Worm (Caenorhabditis elegans): ENCODE measurements around the gene let-92.

Gene let-92

DNA sequence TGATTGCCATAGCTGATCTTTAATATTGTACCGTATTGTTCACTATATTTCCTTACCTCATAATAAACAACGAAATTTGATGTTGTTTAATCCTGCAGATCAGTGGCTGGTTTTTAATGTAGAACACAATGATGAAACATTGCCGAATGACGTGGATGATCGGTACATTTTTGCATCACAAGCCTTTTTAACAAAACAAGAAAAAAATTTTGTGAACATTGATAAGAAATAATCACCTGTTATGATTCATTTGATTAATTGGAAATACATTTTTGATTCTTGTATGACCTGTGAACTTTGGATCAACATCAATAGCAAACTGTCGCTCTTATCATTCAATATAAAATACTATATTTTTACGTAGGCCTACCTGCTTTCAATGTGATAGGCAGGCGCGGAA is 44.6 kb downstream of the let-92 start:
- TF ChIP-seq flh-1 (GFP tag; optimal IDR thresholded peaks at IDR 0.05) = no peak
- no peak for TF ChIP-seq nhr-12 (tag; optimal IDR thresholded peaks at IDR 0.05)
- no peak for TF ChIP-seq lin-32 (GFP tag; optimal IDR thresholded peaks at IDR 0.05)
- TF ChIP-seq ceh-83 (GFP tag; optimal IDR thresholded peaks at IDR 0.05) = no peak
- TF ChIP-seq nhr-237 (tag; optimal IDR thresholded peaks at IDR 0.05) = no peak
- no peak for TF ChIP-seq mep-1 (tag; optimal IDR thresholded peaks at IDR 0.05)
- TF ChIP-seq elt-1 (tag; optimal IDR thresholded peaks at IDR 0.05; ENCODE audit: borderline replicate concordance, insufficient read depth) = no peak
- no peak for TF ChIP-seq nhr-2 (tag; optimal IDR thresholded peaks at IDR 0.05)
- TF ChIP-seq pha-4 (tag; optimal IDR thresholded peaks at IDR 0.05) = no peak
- TF ChIP-seq snpc-4 (tag; optimal IDR thresholded peaks at IDR 0.05) = no peak
- TF ChIP-seq tbx-8 (GFP tag; optimal IDR thresholded peaks at IDR 0.05) = no peak
- no peak for TF ChIP-seq ham-2 (GFP tag; optimal IDR thresholded peaks at IDR 0.05)
- TF ChIP-seq drap-1 (GFP tag; optimal IDR thresholded peaks at IDR 0.05) = no peak
- TF ChIP-seq ztf-11 (tag; optimal IDR thresholded peaks at IDR 0.05) = no peak
- no peak for TF ChIP-seq M03D4.4 (tag; optimal IDR thresholded peaks at IDR 0.05)
- no peak for TF ChIP-seq zip-8 (tag; optimal IDR thresholded peaks at IDR 0.05)

DNA sequence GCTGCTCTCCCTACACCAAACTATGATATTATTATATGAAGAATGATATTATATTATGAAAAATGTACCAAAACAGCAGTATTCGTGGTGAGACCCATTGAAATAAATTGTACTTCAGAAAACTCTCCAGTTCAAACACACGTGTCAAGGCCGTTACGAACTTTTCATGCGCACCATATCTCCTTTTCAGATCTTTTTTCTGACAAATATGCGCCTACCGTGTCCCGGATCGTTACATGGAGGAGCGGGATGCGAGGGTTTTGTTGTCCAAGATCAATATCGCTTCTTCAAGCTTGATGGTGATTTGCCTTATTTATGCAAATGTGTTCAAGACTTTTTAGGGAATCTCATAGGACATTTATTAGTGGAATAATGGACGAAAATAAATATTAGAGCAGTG is 45.4 kb downstream of the let-92 start:
- TF ChIP-seq ztf-11 (tag; optimal IDR thresholded peaks at IDR 0.05) (no peak), mls-2 (tag; optimal IDR thresholded peaks at IDR 0.05) (no peak), lin-13 (tag; optimal IDR thresholded peaks at IDR 0.05) (no peak), elt-1 (tag; optimal IDR thresholded peaks at IDR 0.05; ENCODE audit: borderline replicate concordance, insufficient read depth) (peak; percentile 5)

DNA sequence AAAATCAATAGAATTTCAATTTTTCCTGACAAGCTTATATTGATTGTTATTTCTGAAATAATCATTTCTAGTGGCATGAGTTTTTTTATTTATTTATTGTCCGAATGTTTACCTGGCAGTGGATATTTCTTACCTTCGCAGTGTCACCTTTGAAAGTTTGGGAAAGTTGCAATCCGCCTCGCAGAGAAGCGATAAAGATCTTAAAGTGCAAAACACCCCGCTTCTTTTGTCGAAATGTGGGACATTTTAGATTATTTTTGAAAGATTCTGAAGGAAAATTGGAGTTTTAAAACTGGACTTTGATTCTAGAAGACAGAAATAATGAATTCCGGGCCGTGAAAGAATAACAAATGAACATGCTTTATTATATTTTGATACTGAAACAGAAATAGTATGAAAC is 50.5 kb downstream of the let-92 start:
- TF ChIP-seq cnd-1 (tag; optimal IDR thresholded peaks at IDR 0.05) = no peak
- no peak for TF ChIP-seq nhr-12 (tag; optimal IDR thresholded peaks at IDR 0.05)
